Worm (Caenorhabditis elegans) whole organism, L4/young adult: Measurements from ENCODE around the gene hsp-12.6.

ENCODE experiments used
- W03F9.2 ChIP-seq: fragments of 150-350 bp; optimal IDR thresholded peaks from 2 replicates; lab custom pipeline; 2014; ENCODE audit warnings: missing biosample characterization, missing genetic modification characterization
- dao-5 ChIP-seq: sonication (generic microtip); optimal IDR thresholded peaks from 2 replicates; lab custom pipeline; 2016; ENCODE audit warnings: missing genotype, missing genetic modification characterization, moderate library complexity, missing compliant biosample characterization
- him-1 ChIP-seq: sonication (generic microtip); optimal IDR thresholded peaks from 2 replicates; lab custom pipeline; 2016; ENCODE audit warnings: missing genotype, missing genetic modification reagents, missing genetic modification characterization, missing compliant biosample characterization

The hsp-12.6 gene

ce11 chrIV:9451816-9452215 is 4.8 kb upstream of the hsp-12.6 start:
- TF ChIP-seq him-1 (tag; lab: Kevin White, UChicago), result no peak
- no peak for TF ChIP-seq dao-5 (tag; lab: Kevin White, UChicago)
- TF ChIP-seq W03F9.2 (tag; lab: Kevin White, UChicago), result no peak

DNA sequence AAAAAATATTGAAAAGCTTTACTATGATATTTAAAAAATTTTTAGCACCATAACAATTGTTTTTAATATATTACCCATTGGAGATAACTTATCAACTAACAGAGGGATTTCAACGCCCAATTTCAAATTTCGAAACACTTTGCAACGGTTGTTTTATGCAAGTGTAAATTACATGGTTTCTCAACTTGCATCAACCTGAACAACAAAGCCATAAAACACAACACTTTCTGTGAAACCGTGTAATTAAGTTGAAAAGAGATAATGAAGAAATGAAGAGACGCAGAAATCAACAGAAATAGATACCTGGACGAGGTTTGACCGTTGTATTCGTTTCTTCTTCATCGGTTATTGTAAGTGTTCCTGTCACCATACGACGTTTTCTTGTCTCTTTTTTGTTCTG is 3.3 kb upstream of the hsp-12.6 start, which contains the start of gene cpin-1:
cpin-1 (plus strand) TSS at position 301 of the 400 bp plus-strand sequence.
- TF ChIP-seq dao-5 (tag; lab: Kevin White, UChicago) (no peak), W03F9.2 (tag; lab: Kevin White, UChicago) (no peak), him-1 (tag; lab: Kevin White, UChicago) (no peak)

DNA sequence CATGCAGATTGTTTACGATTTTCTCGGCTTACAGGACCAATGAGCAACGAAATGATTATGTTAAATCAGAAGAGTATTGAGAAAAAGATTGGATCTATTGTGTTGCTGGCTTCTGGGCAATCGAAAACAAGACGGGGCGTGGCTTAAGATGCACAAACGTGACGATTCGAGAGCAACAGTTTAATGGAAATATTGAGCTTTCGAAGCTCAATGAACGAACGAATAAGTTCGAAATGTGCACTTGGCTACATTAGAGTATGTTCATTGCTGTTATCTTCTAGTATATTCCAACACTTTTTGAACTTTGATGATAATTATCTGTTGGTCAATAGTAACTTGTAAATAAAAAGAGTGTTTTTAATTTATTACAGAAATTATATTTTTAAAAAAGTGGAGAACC is 1.6 kb downstream of the hsp-12.6 start, which contains the start of gene hsp-12.3:
hsp-12.3 (minus strand) TSS at position 101 of the 400 bp plus-strand sequence.
- TF ChIP-seq W03F9.2 (tag; lab: Kevin White, UChicago), result no peak
- no peak for TF ChIP-seq dao-5 (tag; lab: Kevin White, UChicago)
- no peak for TF ChIP-seq him-1 (tag; lab: Kevin White, UChicago)

ce11 chrIV:9444417-9445026 is 2.5 kb downstream of the hsp-12.6 start:
- TF ChIP-seq dao-5 (tag; lab: Kevin White, UChicago), result no peak
- TF ChIP-seq him-1 (tag; lab: Kevin White, UChicago), result peak; percentile 78
- TF ChIP-seq W03F9.2 (tag; lab: Kevin White, UChicago), result peak; percentile 87

DNA sequence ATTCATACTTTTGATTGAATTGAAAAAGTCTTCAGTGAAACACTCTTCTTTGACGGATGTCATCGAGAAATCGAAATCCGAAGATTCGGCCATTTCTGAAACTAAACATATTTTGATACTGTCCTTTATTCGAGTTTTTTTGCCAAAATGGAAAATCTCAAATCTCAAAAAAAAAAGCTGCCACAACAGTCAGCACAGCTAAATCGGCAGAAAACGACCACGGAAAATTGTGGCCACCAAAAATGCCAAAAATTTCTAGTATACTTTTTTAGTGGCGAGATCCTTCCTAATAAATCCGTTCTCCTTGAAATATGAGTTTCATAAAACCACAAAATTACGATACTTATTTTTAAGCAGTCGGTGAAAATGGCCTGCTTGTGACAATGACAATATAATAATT is 3.1 kb downstream of the hsp-12.6 start, which contains the start of gene F38E11.9:
F38E11.9 (minus strand) TSS at position 101 of the 400 bp plus-strand sequence.
- no peak for TF ChIP-seq W03F9.2 (tag; lab: Kevin White, UChicago)
- TF ChIP-seq dao-5 (tag; lab: Kevin White, UChicago), result no peak
- TF ChIP-seq him-1 (tag; lab: Kevin White, UChicago), result no peak

ce11 chrIV:9442106-9442532 is 4.9 kb downstream of the hsp-12.6 start:
- no peak for TF ChIP-seq him-1 (tag; lab: Kevin White, UChicago)
- TF ChIP-seq W03F9.2 (tag; lab: Kevin White, UChicago), result peak; percentile 38

DNA sequence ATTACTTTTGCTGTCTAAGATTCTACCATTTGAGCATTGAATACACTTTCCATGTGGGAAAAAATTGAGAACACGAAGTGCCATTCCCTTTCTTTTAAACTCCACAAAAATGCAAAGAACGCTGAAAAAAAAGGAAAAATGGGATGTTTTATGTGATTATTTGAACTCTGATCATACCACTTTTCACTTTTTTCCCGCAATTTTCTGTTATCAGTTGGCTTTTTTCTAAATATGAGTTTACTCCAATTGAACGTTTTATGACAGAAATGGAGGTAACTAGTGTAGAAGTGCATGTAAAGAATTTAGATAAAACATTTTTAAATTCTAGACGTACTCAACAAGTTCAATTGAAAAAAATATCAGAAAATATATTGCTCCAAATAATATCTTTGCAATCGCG is 5.6 kb downstream of the hsp-12.6 start:
- TF ChIP-seq dao-5 (tag; lab: Kevin White, UChicago) (no peak), him-1 (tag; lab: Kevin White, UChicago) (no peak), W03F9.2 (tag; lab: Kevin White, UChicago) (no peak)

ce11 chrIV:9440880-9441336 is 6.1 kb downstream of the hsp-12.6 start, which contains the start of gene idh-1:
idh-1 (minus strand) TSS chrIV:9441107.
- TF ChIP-seq W03F9.2 (tag; lab: Kevin White, UChicago) (peak; percentile 36), him-1 (tag; lab: Kevin White, UChicago) (no peak), dao-5 (tag; lab: Kevin White, UChicago) (no peak)

- no peak for TF ChIP-seq W03F9.2 (tag; lab: Kevin White, UChicago)
Measured at ce11 chrIV:9438753-9439152, 8.3 kb downstream of the hsp-12.6 start.

DNA sequence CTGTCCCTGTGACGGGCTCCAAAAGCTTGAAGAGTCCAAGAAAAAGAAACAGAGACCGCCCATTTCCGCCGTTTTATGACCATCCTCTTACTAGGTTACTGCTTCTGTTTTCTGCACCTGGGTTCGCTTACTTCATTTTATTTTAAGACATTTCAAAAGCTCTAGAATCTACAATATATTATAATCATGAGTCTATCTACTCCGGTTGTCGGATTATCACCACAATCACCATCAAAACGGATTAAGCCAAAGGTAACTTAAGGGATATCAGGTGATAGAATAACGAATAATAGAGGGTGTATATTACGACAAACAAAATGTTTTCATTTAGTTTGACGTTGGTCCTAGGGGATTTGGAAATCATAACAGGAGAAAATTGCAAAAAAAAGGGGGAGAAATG is 14.7 kb downstream of the hsp-12.6 start:
- no peak for TF ChIP-seq dao-5 (tag; lab: Kevin White, UChicago)

DNA sequence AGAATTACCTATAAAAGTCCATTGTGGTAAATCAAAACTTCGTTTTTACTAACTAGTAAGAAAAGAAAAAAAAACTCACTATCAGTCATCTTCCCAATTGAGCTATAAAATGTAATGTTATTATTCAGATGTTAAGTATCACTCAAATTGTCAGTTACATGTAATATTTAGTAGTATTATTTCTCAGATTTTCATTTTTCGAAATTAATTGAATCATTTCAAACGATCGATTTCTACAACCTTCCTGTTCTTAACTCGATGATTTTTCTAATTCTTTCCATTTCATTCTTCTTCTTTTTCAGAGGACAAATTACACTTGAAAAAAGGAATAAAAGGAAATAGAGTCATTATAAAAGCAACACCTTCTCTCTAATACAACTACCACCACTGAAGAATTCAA is 19.1 kb downstream of the hsp-12.6 start, which contains the start of gene F59B8.1:
F59B8.1 (plus strand) TSS at position 301 of the 400 bp plus-strand sequence.
- TF ChIP-seq W03F9.2 (tag; lab: Kevin White, UChicago), result no peak
- no peak for TF ChIP-seq him-1 (tag; lab: Kevin White, UChicago)
- no peak for TF ChIP-seq dao-5 (tag; lab: Kevin White, UChicago)

DNA sequence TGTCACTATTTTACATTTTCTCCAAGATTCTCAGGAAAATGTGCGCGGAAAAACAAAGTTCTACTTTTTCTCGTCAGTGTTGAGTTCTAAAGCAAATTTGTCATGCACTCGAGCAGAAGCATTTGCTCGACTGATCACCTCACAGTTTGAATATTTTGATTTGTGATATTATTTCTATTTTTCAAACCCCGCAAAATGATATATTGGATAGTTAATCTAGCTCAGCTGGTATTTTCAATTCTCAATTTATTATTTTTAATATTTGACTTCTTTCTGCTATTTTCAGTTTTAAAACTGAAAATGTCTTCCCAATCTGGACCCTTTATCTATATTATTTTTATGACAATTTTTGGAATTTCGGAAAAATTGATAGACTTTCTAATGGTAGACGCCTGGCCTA is 23.9 kb downstream of the hsp-12.6 start, which contains the start of gene srxa-2:
srxa-2 (plus strand) TSS at position 301 of the 400 bp plus-strand sequence.
- TF ChIP-seq him-1 (tag; lab: Kevin White, UChicago) (no peak), W03F9.2 (tag; lab: Kevin White, UChicago) (no peak), dao-5 (tag; lab: Kevin White, UChicago) (no peak)

DNA sequence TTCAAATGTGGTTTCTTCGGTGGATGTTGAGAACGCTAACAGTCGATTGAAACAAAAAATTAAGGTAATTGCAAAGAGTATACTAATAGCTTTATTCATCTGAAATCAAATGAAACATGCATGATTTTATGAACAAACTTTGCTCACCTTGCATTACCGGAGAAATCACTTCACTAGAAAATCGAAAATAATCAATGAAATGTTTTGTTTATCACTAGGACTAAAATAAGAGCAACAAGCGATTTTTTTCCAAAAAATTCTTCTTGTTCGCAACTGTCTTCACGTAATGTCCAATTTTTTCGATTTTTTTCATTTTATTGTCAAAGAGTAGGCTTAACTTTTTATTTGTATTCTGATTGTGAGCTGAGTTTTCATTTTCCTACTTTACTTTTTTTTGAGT is 24.6 kb downstream of the hsp-12.6 start, which contains the start of gene F56D5.9:
F56D5.9 (minus strand) TSS at position 101 of the 400 bp plus-strand sequence.
- no peak for TF ChIP-seq W03F9.2 (tag; lab: Kevin White, UChicago)

DNA sequence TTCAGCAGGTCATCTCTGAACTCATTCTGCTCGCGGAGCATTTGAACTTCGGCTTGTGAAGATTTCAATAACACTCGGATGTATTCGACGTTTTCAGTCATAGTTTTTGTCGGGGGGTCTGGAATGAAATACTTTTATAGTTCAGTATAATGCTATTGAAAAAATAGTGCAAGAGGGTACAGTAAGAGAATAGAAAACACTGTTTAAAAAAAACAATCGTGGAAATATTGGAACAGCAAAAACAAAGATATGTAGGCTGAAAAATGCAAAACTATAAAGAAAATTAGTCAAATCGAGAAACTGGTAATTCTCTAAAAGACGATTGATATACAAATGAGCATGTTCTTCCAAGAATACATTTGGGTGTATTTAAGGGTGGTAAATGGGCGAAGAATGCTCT is 39.0 kb downstream of the hsp-12.6 start, which contains the start of gene F56D5.5:
F56D5.5 (minus strand) TSS at position 101 of the 400 bp plus-strand sequence.
- no peak for TF ChIP-seq W03F9.2 (tag; lab: Kevin White, UChicago)
- no peak for TF ChIP-seq him-1 (tag; lab: Kevin White, UChicago)
- no peak for TF ChIP-seq dao-5 (tag; lab: Kevin White, UChicago)
